Worm (Caenorhabditis elegans) whole organism, mixed stage, embryonic: ENCODE measurements around the gene F32E10.9.

Experiments
- M03D4.4 ChIP-seq: sonication (generic microtip); optimal IDR thresholded peaks from 2 replicates; lab custom pipeline; 2017; ENCODE audit warnings: mild to moderate bottlenecking, missing genetic modification characterization, missing compliant biosample characterization
- ceh-43 ChIP-seq: fragments of 200-800 bp; sonication (Bioruptor generic); optimal IDR thresholded peaks from 2 replicates; lab custom pipeline; 2018; ENCODE audit warnings: mild to moderate bottlenecking, missing genetic modification characterization, moderate library complexity, missing compliant biosample characterization
- ham-2 ChIP-seq: fragments of 200-800 bp; sonication (Bioruptor generic); optimal IDR thresholded peaks from 2 replicates; lab custom pipeline; 2018; ENCODE audit warnings: mild to moderate bottlenecking, missing genetic modification characterization, missing compliant biosample characterization
- lin-32 ChIP-seq: fragments of 200-800 bp; sonication (Bioruptor generic); optimal IDR thresholded peaks from 2 replicates; lab custom pipeline; 2018; ENCODE audit warnings: mild to moderate bottlenecking, missing genetic modification characterization, missing compliant biosample characterization
- lsy-2 ChIP-seq: fragments of 150-350 bp; optimal IDR thresholded peaks from 2 replicates; lab custom pipeline; 2014; ENCODE audit warnings: missing biosample characterization, missing genetic modification characterization
- nhr-12 ChIP-seq: fragments of 150-350 bp; optimal IDR thresholded peaks from 2 replicates; lab custom pipeline; 2014; ENCODE audit warnings: missing biosample characterization, missing genetic modification characterization
- nhr-76 ChIP-seq: sonication (generic microtip); optimal IDR thresholded peaks from 2 replicates; lab custom pipeline; 2017; ENCODE audit warnings: missing biosample characterization, missing genetic modification characterization
- unc-39 ChIP-seq: fragments of 150-350 bp; optimal IDR thresholded peaks from 2 replicates; lab custom pipeline; 2014; ENCODE audit warnings: missing biosample characterization, missing genetic modification characterization
- unc-62 ChIP-seq: fragments of 150-350 bp; optimal IDR thresholded peaks from 2 replicates; lab custom pipeline; 2014; ENCODE audit warnings: missing biosample characterization, missing genetic modification reagents, missing genetic modification characterization

ce11 chrIV:7588631-7589030, 24.9 kb upstream of the F32E10.9 start, which contains the start of gene cla-1:
- no peak for TF ChIP-seq lsy-2 (tag; lab: Kevin White, UChicago)
- no peak for TF ChIP-seq unc-62 (GFP tag; lab: Kevin White, UChicago)
- TF ChIP-seq ceh-43 (GFP tag; lab: Kevin White, UChicago), result no peak
- TF ChIP-seq ham-2, result no peak
- TF ChIP-seq unc-39, result no peak
- TF ChIP-seq lin-32 (GFP tag; lab: Kevin White, UChicago), result no peak
- TF ChIP-seq M03D4.4 (tag; lab: Kevin White, UChicago), result no peak
- no peak for TF ChIP-seq nhr-76 (tag; lab: Kevin White, UChicago)
- TF ChIP-seq nhr-12 (tag; lab: Kevin White, UChicago), result no peak
